Worm (Caenorhabditis elegans) whole organism, L3 larva: Measurements from ENCODE around the gene fipr-18.
A peak's percentile ranks its signal among the peaks of the same experiment; 100 is the strongest.

Experiments
- R02D3.7 ChIP-seq: fragments of 150-350 bp; optimal IDR thresholded peaks from 2 replicates; lab custom pipeline; 2014; ENCODE audit warnings: missing biosample characterization, missing genetic modification characterization
- ZK546.5 ChIP-seq: sonication (generic microtip); optimal IDR thresholded peaks from 2 replicates; lab custom pipeline; 2017; ENCODE audit warnings: missing biosample characterization, missing genetic modification characterization
- aly-2 ChIP-seq: fragments of 150-350 bp; optimal IDR thresholded peaks from 2 replicates; lab custom pipeline; 2014; ENCODE audit warnings: missing biosample characterization, missing genetic modification characterization
- ama-1 ChIP-seq: fragments of 150-350 bp; optimal IDR thresholded peaks from 2 replicates; lab custom pipeline; 2018
- ceh-16 ChIP-seq: sonication (generic microtip); optimal IDR thresholded peaks from 2 replicates; lab custom pipeline; 2017; ENCODE audit warnings: missing biosample characterization, missing genetic modification characterization
- ceh-28 ChIP-seq: fragments of 150-350 bp; optimal IDR thresholded peaks from 2 replicates; lab custom pipeline; 2014; ENCODE audit warnings: missing biosample characterization, missing genetic modification reagents, missing genetic modification characterization
- ceh-82 ChIP-seq: fragments of 150-350 bp; optimal IDR thresholded peaks from 2 replicates; lab custom pipeline; 2014; ENCODE audit warnings: missing biosample characterization, missing genetic modification characterization
- ceh-9 ChIP-seq: sonication (generic microtip); optimal IDR thresholded peaks from 2 replicates; lab custom pipeline; 2018; ENCODE audit warnings: missing biosample characterization, missing genetic modification characterization
- daf-12 ChIP-seq: fragments of 150-350 bp; optimal IDR thresholded peaks from 2 replicates; lab custom pipeline; 2014; ENCODE audit warnings: missing biosample characterization, missing genetic modification reagents, missing genetic modification characterization
- egl-27 ChIP-seq: sonication (generic microtip); optimal IDR thresholded peaks from 4 replicates; lab custom pipeline; 2017; ENCODE audit warnings: missing biosample characterization, missing genetic modification reagents, missing genetic modification characterization
- egl-5 ChIP-seq: fragments of 150-350 bp; optimal IDR thresholded peaks from 2 replicates; lab custom pipeline; 2017; ENCODE audit warnings: missing biosample characterization, missing genetic modification reagents, missing genetic modification characterization, inconsistent platforms
- elt-1 ChIP-seq: fragments of 150-350 bp; optimal IDR thresholded peaks from 2 replicates; lab custom pipeline; 2014; ENCODE audit warnings: missing biosample characterization, missing genetic modification characterization
- elt-2 ChIP-seq: sonication (generic microtip); optimal IDR thresholded peaks from 2 replicates; lab custom pipeline; 2016; ENCODE audit warnings: missing genetic modification reagents, mild to moderate bottlenecking, missing genetic modification characterization, missing compliant biosample characterization
- elt-3 ChIP-seq, 3 experiments: fragments of 150-350 bp in 1 of 3; sonication (generic microtip) in 2 of 3; optimal IDR thresholded peaks; 2 replicates in 2 of 3; 4 replicates in 1 of 3; lab custom pipeline; 2014 to 2017; ENCODE audit warnings: missing biosample characterization in 3 of 3, missing genetic modification characterization in 3 of 3
- eor-1 ChIP-seq, 2 experiments: fragments of 150-350 bp; optimal IDR thresholded peaks; 2 replicates each; lab custom pipeline; 2014 to 2018; ENCODE audit warnings: missing biosample characterization in 2 of 2, missing genetic modification characterization in 2 of 2
- fkh-10 ChIP-seq: sonication (generic microtip); optimal IDR thresholded peaks from 2 replicates; lab custom pipeline; 2017; ENCODE audit warnings: missing biosample characterization, missing genetic modification reagents, missing genetic modification characterization
- fkh-2 ChIP-seq: fragments of 150-350 bp; optimal IDR thresholded peaks from 2 replicates; lab custom pipeline; 2014; ENCODE audit warnings: missing biosample characterization, missing genetic modification reagents, missing genetic modification characterization
- fos-1 ChIP-seq: fragments of 150-350 bp; optimal IDR thresholded peaks from 2 replicates; lab custom pipeline; 2014; ENCODE audit warnings: missing biosample characterization, missing genetic modification characterization
- lin-39 ChIP-seq: fragments of 150-350 bp; optimal IDR thresholded peaks from 2 replicates; lab custom pipeline; 2018; ENCODE audit warnings: missing biosample characterization, missing genetic modification reagents, missing genetic modification characterization
- lsy-12 ChIP-seq: sonication (generic microtip); optimal IDR thresholded peaks from 2 replicates; lab custom pipeline; 2016; ENCODE audit warnings: mild to moderate bottlenecking, missing genetic modification characterization, missing compliant biosample characterization
- mdl-1 ChIP-seq: fragments of 150-350 bp; optimal IDR thresholded peaks from 2 replicates; lab custom pipeline; 2014; ENCODE audit warnings: missing biosample characterization, missing genetic modification characterization
- mml-1 ChIP-seq: fragments of 150-350 bp; sonication (generic microtip); optimal IDR thresholded peaks from 3 replicates; lab custom pipeline; 2014; ENCODE audit warnings: missing biosample characterization, missing genetic modification characterization
- nfya-1 ChIP-seq: sonication (generic microtip); optimal IDR thresholded peaks from 2 replicates; lab custom pipeline; 2017; ENCODE audit warnings: missing genetic modification characterization, mild to moderate bottlenecking, missing compliant biosample characterization, antibody characterized with exemption, moderate library complexity; ENCODE audit not compliant: insufficient read depth
- nhr-12 ChIP-seq: fragments of 150-350 bp; optimal IDR thresholded peaks from 2 replicates; lab custom pipeline; 2014; ENCODE audit warnings: missing biosample characterization, missing genetic modification characterization
- nhr-23 ChIP-seq: fragments of 150-350 bp; optimal IDR thresholded peaks from 2 replicates; lab custom pipeline; 2014; ENCODE audit warnings: missing biosample characterization, missing genetic modification reagents, missing genetic modification characterization
- nhr-237 ChIP-seq: fragments of 150-350 bp; optimal IDR thresholded peaks from 2 replicates; lab custom pipeline; 2014; ENCODE audit warnings: missing biosample characterization, missing genetic modification characterization
- nhr-25 ChIP-seq: sonication (generic microtip); optimal IDR thresholded peaks from 2 replicates; lab custom pipeline; 2017; ENCODE audit warnings: missing biosample characterization, missing genetic modification characterization
- nhr-28 ChIP-seq: fragments of 150-350 bp; optimal IDR thresholded peaks from 2 replicates; lab custom pipeline; 2014; ENCODE audit warnings: missing biosample characterization, missing genetic modification characterization
- nhr-43 ChIP-seq: sonication (generic microtip); optimal IDR thresholded peaks from 2 replicates; lab custom pipeline; 2016; ENCODE audit warnings: mild to moderate bottlenecking, missing genetic modification characterization, missing compliant biosample characterization; ENCODE audit not compliant: poor library complexity, severe bottlenecking
- nhr-67 ChIP-seq: fragments of 150-350 bp; optimal IDR thresholded peaks from 2 replicates; lab custom pipeline; 2014; ENCODE audit warnings: missing biosample characterization, missing genetic modification characterization
- nhr-76 ChIP-seq: fragments of 150-350 bp; sonication (generic microtip); optimal IDR thresholded peaks from 5 replicates; lab custom pipeline; 2014; ENCODE audit warnings: missing biosample characterization, missing genetic modification characterization
- nhr-77 ChIP-seq: fragments of 150-350 bp; optimal IDR thresholded peaks from 2 replicates; lab custom pipeline; 2014; ENCODE audit warnings: missing biosample characterization, missing genetic modification characterization
- pha-4 ChIP-seq: fragments of 150-350 bp; optimal IDR thresholded peaks from 2 replicates; lab custom pipeline; 2014; ENCODE audit warnings: missing biosample characterization, missing genetic modification reagents, missing genetic modification characterization
- pqm-1 ChIP-seq: fragments of 150-350 bp; optimal IDR thresholded peaks from 2 replicates; lab custom pipeline; 2017; ENCODE audit warnings: missing biosample characterization, missing genetic modification characterization, inconsistent platforms
- sea-2 ChIP-seq: fragments of 150-350 bp; sonication (generic microtip); optimal IDR thresholded peaks from 4 replicates; lab custom pipeline; 2014; ENCODE audit warnings: missing biosample characterization, missing genetic modification reagents, missing genetic modification characterization
- skn-1 ChIP-seq: fragments of 150-350 bp; optimal IDR thresholded peaks from 2 replicates; lab custom pipeline; 2014; ENCODE audit warnings: missing biosample characterization, missing genetic modification characterization
- tbx-2 ChIP-seq: sonication (generic microtip); optimal IDR thresholded peaks from 2 replicates; lab custom pipeline; 2016; ENCODE audit warnings: mild to moderate bottlenecking, missing genetic modification characterization, missing compliant biosample characterization
- unc-39 ChIP-seq: sonication (generic microtip); optimal IDR thresholded peaks from 4 replicates; lab custom pipeline; 2017; ENCODE audit warnings: missing biosample characterization, missing genetic modification characterization
- unc-62 ChIP-seq: fragments of 150-350 bp; sonication (generic microtip); optimal IDR thresholded peaks from 4 replicates; lab custom pipeline; 2014; ENCODE audit warnings: missing biosample characterization, missing genetic modification reagents, missing genetic modification characterization
- zag-1 ChIP-seq: fragments of 150-350 bp; optimal IDR thresholded peaks from 2 replicates; lab custom pipeline; 2014; ENCODE audit warnings: missing biosample characterization, missing genetic modification characterization
- ztf-11 ChIP-seq: fragments of 150-350 bp; optimal IDR thresholded peaks from 2 replicates; lab custom pipeline; 2014; ENCODE audit warnings: missing biosample characterization, missing genetic modification characterization
- ztf-4 ChIP-seq: fragments of 150-350 bp; optimal IDR thresholded peaks from 2 replicates; lab custom pipeline; 2014; ENCODE audit warnings: missing biosample characterization, missing genetic modification characterization

The fipr-18 gene

ce11 chrIII:7491931-7492330 is 32.8 kb downstream of the fipr-18 start:
- TF ChIP-seq ceh-28, result no peak
- TF ChIP-seq nhr-43 (tag; lab: Kevin White, UChicago), result peak; percentile 66
- no peak for TF ChIP-seq aly-2 (tag; lab: Kevin White, UChicago)
- peak; percentile 9 for TF ChIP-seq nfya-1
- peak; percentile 74 for TF ChIP-seq nhr-25 (tag; lab: Kevin White, UChicago)

ce11 chrIII:7494850-7495314 is 35.8 kb downstream of the fipr-18 start:
- no peak for TF ChIP-seq nhr-77
- no peak for TF ChIP-seq nhr-237 (tag; lab: Kevin White, UChicago)
- no peak for TF ChIP-seq egl-27 (tag; lab: Kevin White, UChicago)
- no peak for TF ChIP-seq nhr-23
- TF ChIP-seq R02D3.7 (tag; lab: Kevin White, UChicago), result no peak
- TF ChIP-seq elt-2 (tag; lab: Kevin White, UChicago), result no peak
- TF ChIP-seq nhr-43 (tag; lab: Kevin White, UChicago), result peak; percentile 43
- TF ChIP-seq zag-1 (tag; lab: Kevin White, UChicago), result no peak
- peak; percentile 72 for TF ChIP-seq ama-1 (lab: Kevin White, UChicago)
- TF ChIP-seq nhr-12 (tag; lab: Kevin White, UChicago), result no peak
- no peak for TF ChIP-seq nhr-28 (tag; lab: Kevin White, UChicago)
- peak; percentile 23 for TF ChIP-seq egl-5 (tag; lab: Kevin White, UChicago)

- TF ChIP-seq egl-27 (tag; lab: Kevin White, UChicago) (no peak), ama-1 (lab: Kevin White, UChicago) (peak; percentile 14)
These were observed 36.6 kb downstream of the fipr-18 start for ce11 chrIII:7495616-7496146.

- TF ChIP-seq ama-1 (lab: Kevin White, UChicago), result peak; percentile 13
- no peak for TF ChIP-seq mdl-1
These were observed 38.7 kb downstream of the fipr-18 start, which contains the start of gene cgh-1 for ce11 chrIII:7497782-7498266. TSS of gene cgh-1 (minus strand) at chrIII:7497832.

- TF ChIP-seq pha-4 (tag; lab: Kevin White, UChicago) (peak; percentile 70), lsy-12 (tag; lab: Kevin White, UChicago) (peak; percentile 82), ceh-16 (no peak), tbx-2 (tag; lab: Kevin White, UChicago) (peak; percentile 35), elt-2 (tag; lab: Kevin White, UChicago) (peak; percentile 95), nhr-23 (peak; percentile 85), elt-1 (tag; lab: Kevin White, UChicago) (peak; percentile 34), nfya-1 (peak; percentile 92), nhr-28 (tag; lab: Kevin White, UChicago) (no peak), ceh-9 (no peak), unc-62 (peak; percentile 9), R02D3.7 (tag; lab: Kevin White, UChicago) (peak; percentile 56), egl-5 (tag; lab: Kevin White, UChicago) (peak; percentile 43), nhr-67 (tag; lab: Kevin White, UChicago) (no peak), pqm-1 (tag; lab: Kevin White, UChicago) (peak; percentile 85), ceh-28 (peak; percentile 67), elt-3 (tag; optimal IDR thresholded peaks at IDR 0.05; lab: Kevin White, UChicago) (no peak), ztf-4 (tag; lab: Kevin White, UChicago) (no peak), nhr-77 (no peak), ztf-11 (tag; lab: Kevin White, UChicago) (no peak), nhr-237 (tag; lab: Kevin White, UChicago) (no peak), ceh-82 (tag; lab: Kevin White, UChicago) (no peak), skn-1 (tag; lab: Kevin White, UChicago) (no peak), nhr-76 (tag; lab: Kevin White, UChicago) (no peak), fkh-10 (GFP tag; lab: Kevin White, UChicago) (peak; percentile 63), mdl-1 (peak; percentile 81), unc-39 (tag; lab: Kevin White, UChicago) (no peak), ama-1 (lab: Kevin White, UChicago) (peak; percentile 6), fos-1 (tag; lab: Kevin White, UChicago) (peak; percentile 56), egl-27 (tag; lab: Kevin White, UChicago) (peak; percentile 82), nhr-25 (tag; lab: Kevin White, UChicago) (peak; percentile 82), ZK546.5 (tag; lab: Kevin White, UChicago) (no peak), eor-1 (tag; optimal IDR thresholded peaks at IDR 0.05; lab: Kevin White, UChicago) (no peak), nhr-12 (tag; lab: Kevin White, UChicago) (no peak), lin-39 (peak; percentile 87), fkh-2 (tag; lab: Kevin White, UChicago) (no peak), mml-1 (tag; lab: Kevin White, UChicago) (no peak), sea-2 (no peak), daf-12 (tag; lab: Kevin White, UChicago) (no peak)
These were observed 39.2 kb downstream of the fipr-18 start for ce11 chrIII:7498346-7498745.
